Fruit fly (Drosophila melanogaster) whole organism, wandering third instar larva: ENCODE results near the gene Ugalt.
A peak's percentile ranks its signal among the peaks of the same experiment; 100 is the strongest.

Source experiments
- Abd-B ChIP-seq: fragments of >200 bp; optimal IDR thresholded peaks from 2 replicates; lab custom pipeline; 2017; ENCODE audit warnings: missing biosample characterization, missing genetic modification characterization
- CG32264 ChIP-seq: fragments of 200-800 bp; sonication (Bioruptor generic); optimal IDR thresholded peaks from 2 replicates; lab custom pipeline; 2016; ENCODE audit warnings: missing biosample characterization, missing genetic modification characterization
- CG9705 ChIP-seq: fragments of 200-800 bp; sonication (Bioruptor generic); optimal IDR thresholded peaks from 2 replicates; lab custom pipeline; 2018; ENCODE audit warnings: missing biosample characterization, mild to moderate bottlenecking, missing genetic modification characterization
- CrebA ChIP-seq: fragments of 200-800 bp; sonication (Bioruptor generic); optimal IDR thresholded peaks from 2 replicates; lab custom pipeline; 2016; ENCODE audit warnings: missing biosample characterization, mild to moderate bottlenecking, missing genetic modification characterization, borderline replicate concordance
- Dfd ChIP-seq: fragments of >200 bp; optimal IDR thresholded peaks from 2 replicates; lab custom pipeline; 2017; ENCODE audit warnings: missing biosample characterization, missing genetic modification characterization
- Dif ChIP-seq: fragments of 200-275, 200-300 bp; sonication (Bioruptor generic); optimal IDR thresholded peaks from 2 replicates; lab custom pipeline; 2018; ENCODE audit warnings: missing biosample characterization, missing genetic modification characterization; ENCODE audit not compliant: partially characterized antibody
- GATAd ChIP-seq: sonication (Bioruptor generic); optimal IDR thresholded peaks from 2 replicates; lab custom pipeline; 2016; ENCODE audit warnings: missing biosample characterization, missing genetic modification characterization
- HLH106 ChIP-seq: fragments of 200-800 bp; optimal IDR thresholded peaks from 3 replicates; lab custom pipeline; 2019; ENCODE audit warnings: missing biosample characterization, mild to moderate bottlenecking, missing genetic modification characterization, moderate library complexity
- Hr78 ChIP-seq: fragments of >200 bp; optimal IDR thresholded peaks from 2 replicates; lab custom pipeline; 2017; ENCODE audit warnings: missing biosample characterization, missing genetic modification characterization
- Hr83 ChIP-seq: fragments of 200-300 bp; sonication (Bioruptor generic); optimal IDR thresholded peaks from 2 replicates; lab custom pipeline; 2016; ENCODE audit warnings: missing biosample characterization, mild to moderate bottlenecking, missing genetic modification characterization, moderate library complexity; ENCODE audit not compliant: poor library complexity, severe bottlenecking
- Jra ChIP-seq: sonication (Bioruptor generic); optimal IDR thresholded peaks from 2 replicates; lab custom pipeline; 2016; ENCODE audit warnings: missing biosample characterization, missing genetic modification characterization
- Mio ChIP-seq: sonication (Bioruptor generic); optimal IDR thresholded peaks from 2 replicates; lab custom pipeline; 2016; ENCODE audit warnings: missing biosample characterization, missing genetic modification characterization
- Myc ChIP-seq: fragments of >200 bp; optimal IDR thresholded peaks from 2 replicates; lab custom pipeline; 2017
- N ChIP-seq: fragments of >200 bp; optimal IDR thresholded peaks from 2 replicates; lab custom pipeline; 2018; ENCODE audit warnings: missing biosample characterization, missing external identifiers, missing genetic modification characterization
- Rel ChIP-seq, 2 experiments: fragments of 200-800 bp; sonication (Bioruptor generic) in 1 of 2; optimal IDR thresholded peaks; 2 replicates in 1 of 2; 3 replicates in 1 of 2; lab custom pipeline; 2016 to 2019; ENCODE audit warnings: mild to moderate bottlenecking in 2 of 2, missing biosample characterization in 2 of 2, missing genetic modification characterization in 2 of 2, moderate library complexity in 1 of 2
- Sp1 ChIP-seq: fragments of 200-800 bp; sonication (Bioruptor generic); optimal IDR thresholded peaks from 3 replicates; lab custom pipeline; 2019; ENCODE audit warnings: missing biosample characterization, mild to moderate bottlenecking, missing genetic modification characterization, moderate library complexity
- Vsx2 ChIP-seq: fragments of 200-300, 225-300 bp; sonication (Bioruptor generic); optimal IDR thresholded peaks from 2 replicates; lab custom pipeline; 2018; ENCODE audit warnings: missing biosample characterization, missing genetic modification characterization; ENCODE audit not compliant: partially characterized antibody
- br ChIP-seq: fragments of 200-800 bp; sonication (Bioruptor generic); optimal IDR thresholded peaks from 2 replicates; lab custom pipeline; 2016; ENCODE audit warnings: missing biosample characterization, missing genetic modification characterization
- dmrt93B ChIP-seq: fragments of 200-800 bp; sonication (Bioruptor generic); optimal IDR thresholded peaks from 2 replicates; lab custom pipeline; 2018; ENCODE audit warnings: missing biosample characterization, mild to moderate bottlenecking, missing genetic modification characterization
- dsf ChIP-seq: sonication (Bioruptor generic); optimal IDR thresholded peaks from 2 replicates; lab custom pipeline; 2016; ENCODE audit warnings: missing biosample characterization, missing genetic modification characterization, borderline replicate concordance
- ey ChIP-seq: fragments of 200-800 bp; sonication (Bioruptor generic); optimal IDR thresholded peaks from 2 replicates; lab custom pipeline; 2016; ENCODE audit warnings: missing biosample characterization, missing genetic modification characterization
- fru ChIP-seq: fragments of 200-800 bp; sonication (Bioruptor generic); optimal IDR thresholded peaks from 3 replicates; lab custom pipeline; 2016; ENCODE audit warnings: missing biosample characterization, mild to moderate bottlenecking, missing genetic modification characterization
- h ChIP-seq: fragments of 200-800 bp; sonication (Bioruptor generic); optimal IDR thresholded peaks from 3 replicates; lab custom pipeline; 2016; ENCODE audit warnings: missing biosample characterization, mild to moderate bottlenecking, missing genetic modification characterization
- lola ChIP-seq: fragments of >200 bp; optimal IDR thresholded peaks from 2 replicates; lab custom pipeline; 2017; ENCODE audit warnings: missing biosample characterization, missing genetic modification characterization
- pan ChIP-seq: fragments of >200 bp; optimal IDR thresholded peaks from 2 replicates; lab custom pipeline; 2017
- rgr ChIP-seq: fragments of 200-800 bp; sonication (Bioruptor generic); optimal IDR thresholded peaks from 3 replicates; lab custom pipeline; 2016; ENCODE audit warnings: missing biosample characterization, mild to moderate bottlenecking, missing genetic modification characterization
- sage ChIP-seq: fragments of 200-800 bp; sonication (Bioruptor generic); optimal IDR thresholded peaks from 2 replicates; lab custom pipeline; 2016; ENCODE audit warnings: missing biosample characterization, mild to moderate bottlenecking, missing genetic modification characterization
- tai ChIP-seq: sonication (Bioruptor generic); optimal IDR thresholded peaks from 2 replicates; lab custom pipeline; 2016; ENCODE audit warnings: missing biosample characterization, missing genetic modification characterization
- usp ChIP-seq: fragments of >200 bp; optimal IDR thresholded peaks from 2 replicates; lab custom pipeline; 2017; ENCODE audit warnings: missing biosample characterization, missing genetic modification characterization
- woc ChIP-seq: sonication (Bioruptor generic); optimal IDR thresholded peaks from 2 replicates; lab custom pipeline; 2016; ENCODE audit warnings: missing biosample characterization, mild to moderate bottlenecking, missing genetic modification characterization

Ugalt gene

dm6 chrX:2683926-2684325 is 19.7 kb downstream of the Ugalt start:
- TF ChIP-seq Mio (GFP tag; lab: Kevin White, UChicago): no peak
- no peak for TF ChIP-seq ey (GFP tag; lab: Kevin White, UChicago)
- TF ChIP-seq usp (GFP tag; lab: Kevin White, UChicago): no peak

DNA sequence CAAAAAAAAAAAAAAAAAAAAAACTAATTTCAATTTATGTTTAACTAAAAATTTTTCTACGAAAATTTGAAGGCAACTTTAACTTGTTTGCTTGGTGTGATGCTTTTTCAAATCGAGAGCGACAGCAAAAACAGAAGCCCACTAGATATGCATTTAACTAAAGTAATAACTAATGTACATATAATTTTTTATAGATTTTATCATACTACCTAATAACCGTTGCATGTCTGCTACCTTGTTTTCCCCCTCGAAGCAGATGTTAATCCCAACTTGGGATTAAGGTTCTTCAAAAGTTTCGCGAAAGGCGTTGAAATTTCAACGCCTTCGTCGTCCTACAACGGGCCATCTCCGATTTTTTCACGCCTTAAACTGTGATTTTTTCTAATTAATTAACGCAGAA is 20.8 kb downstream of the Ugalt start, which contains the start of gene CG2652:
CG2652 (minus strand) TSS at position 101 of the 400 bp plus-strand sequence.
- no peak for TF ChIP-seq lola
- no peak for TF ChIP-seq dsf (GFP tag; lab: Kevin White, UChicago)
- TF ChIP-seq h: no peak
- TF ChIP-seq sage (GFP tag; lab: Kevin White, UChicago): no peak
- TF ChIP-seq CrebA (GFP tag; lab: Kevin White, UChicago): no peak
- TF ChIP-seq Dfd (GFP tag; lab: Kevin White, UChicago): no peak
- TF ChIP-seq Abd-B: no peak
- TF ChIP-seq Rel (GFP tag; optimal IDR thresholded peaks at IDR 0.05; lab: Kevin White, UChicago): no peak
- no peak for TF ChIP-seq Rel (tag; optimal IDR thresholded peaks at IDR 0.05; lab: Kevin White, UChicago)
- no peak for TF ChIP-seq CG9705 (GFP tag; lab: Kevin White, UChicago)
- TF ChIP-seq CG32264 (GFP tag; lab: Kevin White, UChicago): no peak
- TF ChIP-seq Hr83 (GFP tag; lab: Kevin White, UChicago): no peak
- no peak for TF ChIP-seq N
- TF ChIP-seq Mio (GFP tag; lab: Kevin White, UChicago): no peak
- TF ChIP-seq, all 38 proteins: peak for 0

DNA sequence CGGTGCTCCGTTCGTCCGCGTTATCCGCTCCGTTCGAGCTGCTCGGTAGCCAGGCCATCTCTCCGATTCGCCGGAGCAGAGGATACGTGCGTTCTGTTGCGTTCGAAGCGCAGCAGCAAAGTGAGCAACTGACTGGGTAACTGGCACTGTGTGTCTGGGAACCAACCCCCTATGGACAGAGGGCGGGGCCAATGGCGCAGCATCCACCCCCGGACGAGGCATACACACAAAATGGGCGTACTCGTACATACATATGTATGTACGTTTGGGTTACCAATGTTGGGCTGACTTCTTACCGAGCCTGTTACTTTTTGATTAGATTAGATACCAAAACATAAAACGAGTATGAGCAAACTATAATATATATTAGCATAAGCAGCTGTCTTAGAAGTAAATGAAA is 22.1 kb downstream of the Ugalt start, which contains the start of gene HLH3B:
HLH3B (minus strand) TSS at position 123 of the 400 bp plus-strand sequence.
- TF ChIP-seq HLH106 (tag; lab: Kevin White, UChicago) (no peak), usp (GFP tag; lab: Kevin White, UChicago) (no peak), dmrt93B (GFP tag; lab: Kevin White, UChicago) (no peak), tai (GFP tag; lab: Kevin White, UChicago) (no peak), Sp1 (GFP tag; lab: Kevin White, UChicago) (no peak), sage (GFP tag; lab: Kevin White, UChicago) (no peak), Myc (lab: Kevin White, UChicago) (no peak), fru (GFP tag; lab: Kevin White, UChicago) (no peak), h (no peak), Jra (no peak), woc (no peak), ey (GFP tag; lab: Kevin White, UChicago) (no peak), Mio (GFP tag; lab: Kevin White, UChicago) (no peak), Rel (GFP tag; optimal IDR thresholded peaks at IDR 0.05; lab: Kevin White, UChicago) (no peak), Rel (tag; optimal IDR thresholded peaks at IDR 0.05; lab: Kevin White, UChicago) (no peak), lola (no peak), Dfd (GFP tag; lab: Kevin White, UChicago) (no peak), br (no peak)

- TF ChIP-seq GATAd (GFP tag; lab: Kevin White, UChicago): no peak
- TF ChIP-seq pan (lab: Kevin White, UChicago): no peak
- no peak for TF ChIP-seq Dif (GFP tag; lab: Kevin White, UChicago)
- no peak for TF ChIP-seq Mio (GFP tag; lab: Kevin White, UChicago)
- no peak for TF ChIP-seq rgr (GFP tag; lab: Kevin White, UChicago)
- TF ChIP-seq Vsx2: no peak
- TF ChIP-seq Sp1 (GFP tag; lab: Kevin White, UChicago): no peak
- no peak for TF ChIP-seq Hr78 (GFP tag; lab: Kevin White, UChicago)
- TF ChIP-seq Jra: no peak
These were observed 26.5 kb downstream of the Ugalt start for dm6 chrX:2677024-2677589.

dm6 chrX:2663416-2663815 is 40.2 kb downstream of the Ugalt start:
- peak; percentile 4 for TF ChIP-seq h
- TF ChIP-seq rgr (GFP tag; lab: Kevin White, UChicago): peak; percentile 11
- no peak for TF ChIP-seq Dfd (GFP tag; lab: Kevin White, UChicago)
- TF ChIP-seq lola: no peak
- TF ChIP-seq Hr83 (GFP tag; lab: Kevin White, UChicago): peak; percentile 50
